Fruit fly (Drosophila melanogaster) whole organism, embryonic: Measurements from ENCODE around the gene RpL21.

Experiments used
- Abd-B ChIP-seq: fragments of 200-800 bp; sonication (Bioruptor generic); optimal IDR thresholded peaks from 2 replicates; lab custom pipeline; 2018; ENCODE audit warnings: missing biosample characterization, mild to moderate bottlenecking, missing genetic modification characterization, moderate library complexity
- Atf-2 ChIP-seq: fragments of 200-800 bp; sonication (Bioruptor generic); optimal IDR thresholded peaks from 2 replicates; lab custom pipeline; 2016; ENCODE audit warnings: missing biosample characterization, missing genetic modification characterization
- BEAF-32 ChIP-seq: fragments of 200-800 bp; sonication (Bioruptor generic); optimal IDR thresholded peaks from 3 replicates; lab custom pipeline; 2017; ENCODE audit warnings: missing biosample characterization, missing genetic modification characterization, mild to moderate bottlenecking, moderate library complexity, missing genetic modification reagents
- Bdp1 ChIP-seq: fragments of 200-800 bp; sonication (Bioruptor generic); optimal IDR thresholded peaks from 3 replicates; lab custom pipeline; 2016; ENCODE audit warnings: missing biosample characterization, missing genetic modification characterization
- CG1024 ChIP-seq: fragments of 200-800 bp; sonication (Bioruptor generic); IDR thresholded peaks from 2 replicates; pipeline ENCODE4 v1.3.6; 2022; ENCODE audit warnings: missing biosample characterization, missing genetic modification characterization
- CG12659 ChIP-seq: fragments of 200-800 bp; sonication (Bioruptor generic); optimal IDR thresholded peaks from 3 replicates; lab custom pipeline; 2017; ENCODE audit warnings: mild to moderate bottlenecking, missing biosample characterization, missing genetic modification reagents, missing genetic modification characterization
- CG15479 ChIP-seq: fragments of 200-800 bp; sonication (Bioruptor generic); optimal IDR thresholded peaks from 3 replicates; lab custom pipeline; 2019; ENCODE audit warnings: missing biosample characterization, mild to moderate bottlenecking, missing genetic modification characterization, moderate library complexity
- CG15514 ChIP-seq: fragments of 200-800 bp; sonication (Bioruptor generic); optimal IDR thresholded peaks from 3 replicates; lab custom pipeline; 2017; ENCODE audit warnings: missing biosample characterization, missing genetic modification characterization, mild to moderate bottlenecking, moderate library complexity, missing genetic modification reagents
- CG15696 ChIP-seq: fragments of 200-800 bp; sonication (Bioruptor generic); optimal IDR thresholded peaks from 2 replicates; lab custom pipeline; 2019; ENCODE audit warnings: missing biosample characterization, mild to moderate bottlenecking, missing genetic modification characterization, moderate library complexity
- CG1603 ChIP-seq: fragments of 200-800 bp; sonication (Bioruptor generic); optimal IDR thresholded peaks from 2 replicates; lab custom pipeline; 2019; ENCODE audit warnings: missing biosample characterization, mild to moderate bottlenecking, missing genetic modification characterization, moderate library complexity
- CG17802 ChIP-seq: fragments of 200-800 bp; sonication (Bioruptor generic); optimal IDR thresholded peaks from 2 replicates; lab custom pipeline; 2018; ENCODE audit warnings: missing biosample characterization, mild to moderate bottlenecking, missing genetic modification characterization, moderate library complexity
- CG17912 ChIP-seq: fragments of 200-800 bp; sonication (Bioruptor generic); optimal IDR thresholded peaks from 2 replicates; lab custom pipeline; 2018; ENCODE audit warnings: missing biosample characterization, mild to moderate bottlenecking, missing genetic modification characterization
- CG18011 ChIP-seq: fragments of 200-800 bp; sonication (Bioruptor generic); optimal IDR thresholded peaks from 2 replicates; lab custom pipeline; 2017; ENCODE audit warnings: missing biosample characterization, missing genetic modification characterization, mild to moderate bottlenecking, moderate library complexity, missing genotype
- CG31224 ChIP-seq: fragments of 200-800 bp; sonication (Bioruptor generic); IDR thresholded peaks from 2 replicates; pipeline ENCODE4 v1.3.6; 2022; ENCODE audit warnings: missing biosample characterization, missing genetic modification characterization
- CG34376 ChIP-seq: fragments of 200-800 bp; sonication (Bioruptor generic); optimal IDR thresholded peaks from 2 replicates; lab custom pipeline; 2018; ENCODE audit warnings: missing biosample characterization, mild to moderate bottlenecking, missing genetic modification characterization
- CG4617 ChIP-seq: fragments of 200-800 bp; sonication (Bioruptor generic); optimal IDR thresholded peaks from 3 replicates; lab custom pipeline; 2016; ENCODE audit warnings: missing biosample characterization, missing genetic modification characterization, borderline replicate concordance
- CG4730 ChIP-seq: fragments of 200-800 bp; sonication (Bioruptor generic); IDR thresholded peaks from 2 replicates; pipeline ENCODE4 v1.3.6; 2022; ENCODE audit warnings: missing biosample characterization, missing genetic modification characterization
- CG6683 ChIP-seq: fragments of 200-800 bp; sonication (Bioruptor generic); optimal IDR thresholded peaks from 2 replicates; lab custom pipeline; 2017; ENCODE audit warnings: missing biosample characterization, mild to moderate bottlenecking, missing genetic modification characterization, missing genetic modification reagents
- CG8290 ChIP-seq, 3 experiments: fragments of 200-800 bp; sonication (Bioruptor generic); optimal IDR thresholded peaks; 2 replicates each; lab custom pipeline; 2016 to 2019; ENCODE audit warnings: missing biosample characterization in 3 of 3, missing genetic modification characterization in 3 of 3, mild to moderate bottlenecking in 2 of 3, moderate library complexity in 1 of 3
- CG9932 ChIP-seq: fragments of 200-800 bp; sonication (Bioruptor generic); IDR thresholded peaks from 2 replicates; pipeline ENCODE4 v1.3.6; 2022; ENCODE audit warnings: missing biosample characterization, missing genetic modification characterization
- CkIIα-i1 ChIP-seq: fragments of 200-800 bp; sonication (Bioruptor generic); IDR thresholded peaks from 2 replicates; pipeline ENCODE4 v1.3.6; 2022; ENCODE audit warnings: missing biosample characterization, missing genetic modification characterization
- CoRest ChIP-seq: fragments of 200-800 bp; sonication (Bioruptor generic); optimal IDR thresholded peaks from 3 replicates; lab custom pipeline; 2018; ENCODE audit warnings: missing biosample characterization, mild to moderate bottlenecking, missing genetic modification characterization, moderate library complexity
- D19A ChIP-seq: fragments of 200-800 bp; optimal IDR thresholded peaks from 3 replicates; lab custom pipeline; 2019; ENCODE audit warnings: missing biosample characterization, mild to moderate bottlenecking, missing genetic modification characterization, moderate library complexity
- Dbx ChIP-seq: fragments of 200-800 bp; sonication (Bioruptor generic); IDR thresholded peaks from 3 replicates; pipeline ENCODE4 v1.3.6; 2022; ENCODE audit warnings: missing biosample characterization, missing genetic modification characterization
- Dfd ChIP-seq, 2 experiments: fragments of >200 bp; optimal IDR thresholded peaks; 2 replicates each; lab custom pipeline; 2017; ENCODE audit warnings: missing biosample characterization in 2 of 2, missing genetic modification characterization in 2 of 2
- Dip2 ChIP-seq: fragments of 200-800 bp; sonication (Bioruptor generic); IDR thresholded peaks from 2 replicates; pipeline ENCODE4 v1.3.6; 2022; ENCODE audit warnings: missing biosample characterization, missing genetic modification characterization
- Ets97D ChIP-seq: fragments of 200-800 bp; sonication (Bioruptor generic); optimal IDR thresholded peaks from 3 replicates; lab custom pipeline; 2016; ENCODE audit warnings: missing biosample characterization, missing genetic modification characterization
- HmgZ ChIP-seq: fragments of 200-800 bp; sonication (Bioruptor generic); optimal IDR thresholded peaks from 2 replicates; lab custom pipeline; 2018; ENCODE audit warnings: missing biosample characterization, mild to moderate bottlenecking, missing genetic modification characterization
- Hsf ChIP-seq: fragments of 200-800 bp; sonication (Bioruptor generic); optimal IDR thresholded peaks from 3 replicates; lab custom pipeline; 2016; ENCODE audit warnings: missing biosample characterization, missing genetic modification characterization
- Kr ChIP-seq: fragments of 200-800 bp; sonication (Bioruptor generic); optimal IDR thresholded peaks from 2 replicates; lab custom pipeline; 2017; ENCODE audit warnings: missing biosample characterization, mild to moderate bottlenecking, missing genetic modification characterization
- Pdp1 ChIP-seq, 2 experiments: fragments of 200-800 bp; sonication (Bioruptor generic); optimal IDR thresholded peaks; 3 replicates each; lab custom pipeline; 2016; ENCODE audit warnings: missing biosample characterization in 2 of 2, missing genetic modification characterization in 2 of 2, mild to moderate bottlenecking in 1 of 2, moderate library complexity in 1 of 2
- Sin3A ChIP-seq: fragments of >200 bp; optimal IDR thresholded peaks from 2 replicates; lab custom pipeline; 2018
- Vsx1 ChIP-seq: fragments of 200-800 bp; sonication (Bioruptor generic); optimal IDR thresholded peaks from 2 replicates; lab custom pipeline; 2017; ENCODE audit warnings: missing biosample characterization, mild to moderate bottlenecking, missing genetic modification characterization, missing genetic modification reagents
- abd-A ChIP-seq: fragments of 200-800 bp; sonication (Bioruptor generic); optimal IDR thresholded peaks from 3 replicates; lab custom pipeline; 2019; ENCODE audit warnings: missing biosample characterization, mild to moderate bottlenecking, missing genetic modification characterization, moderate library complexity
- caup ChIP-seq: fragments of 200-800 bp; sonication (Bioruptor generic); optimal IDR thresholded peaks from 3 replicates; lab custom pipeline; 2017; ENCODE audit warnings: missing biosample characterization, mild to moderate bottlenecking, missing genetic modification characterization, moderate library complexity; ENCODE audit not compliant: severe bottlenecking
- chif ChIP-seq, 2 experiments: fragments of 200-800 bp; sonication (Bioruptor generic); optimal IDR thresholded peaks; 3 replicates each; lab custom pipeline; 2016; ENCODE audit warnings: missing biosample characterization in 2 of 2, missing genetic modification characterization in 2 of 2
- chm ChIP-seq: fragments of 200-800 bp; sonication (Bioruptor generic); IDR thresholded peaks from 2 replicates; pipeline ENCODE4 v1.3.6; 2022; ENCODE audit warnings: missing biosample characterization, missing genetic modification characterization
- crol ChIP-seq: fragments of 200-800 bp; sonication (Bioruptor generic); IDR thresholded peaks from 2 replicates; pipeline ENCODE4 v1.3.6; 2022; ENCODE audit warnings: missing biosample characterization, missing genetic modification characterization
- crp ChIP-seq, 2 experiments: fragments of 200-800 bp; sonication (Bioruptor generic); optimal IDR thresholded peaks; 2 replicates in 1 of 2; 3 replicates in 1 of 2; lab custom pipeline; 2017; ENCODE audit warnings: missing biosample characterization in 2 of 2, missing genetic modification characterization in 2 of 2, mild to moderate bottlenecking in 1 of 2, moderate library complexity in 1 of 2
- dm ChIP-seq: fragments of 200-800 bp; sonication (Bioruptor generic); optimal IDR thresholded peaks from 3 replicates; lab custom pipeline; 2016; ENCODE audit warnings: missing biosample characterization, missing genetic modification characterization
- eve ChIP-seq, 2 experiments: fragments of >200 bp; optimal IDR thresholded peaks; 2 replicates each; lab custom pipeline; 2017; ENCODE audit warnings: missing biosample characterization in 2 of 2, missing genetic modification characterization in 2 of 2
- fd3F ChIP-seq: fragments of 200-800 bp; sonication (Bioruptor generic); optimal IDR thresholded peaks from 2 replicates; lab custom pipeline; 2018; ENCODE audit warnings: missing biosample characterization, mild to moderate bottlenecking, missing genetic modification characterization, moderate library complexity
- gcm2 ChIP-seq: fragments of 200-800 bp; sonication (Bioruptor generic); optimal IDR thresholded peaks from 2 replicates; lab custom pipeline; 2016; ENCODE audit warnings: missing biosample characterization, missing genetic modification characterization
- h ChIP-seq: fragments of >200 bp; optimal IDR thresholded peaks from 2 replicates; lab custom pipeline; 2017
- mam ChIP-seq: fragments of 200-800 bp; sonication (Bioruptor generic); optimal IDR thresholded peaks from 3 replicates; lab custom pipeline; 2016; ENCODE audit warnings: missing biosample characterization, missing genetic modification characterization
- pb ChIP-seq: fragments of 200-800 bp; sonication (Bioruptor generic); optimal IDR thresholded peaks from 3 replicates; lab custom pipeline; 2016; ENCODE audit warnings: missing biosample characterization, missing genetic modification characterization
- row ChIP-seq: fragments of 200-800 bp; sonication (Bioruptor generic); IDR thresholded peaks from 3 replicates; pipeline ENCODE4 v1.3.6; 2022; ENCODE audit warnings: missing biosample characterization, missing genetic modification characterization
- sens ChIP-seq: fragments of 200-800 bp; sonication (Bioruptor generic); peaks from one replicate; lab custom pipeline; 2016; ENCODE audit warnings: missing biosample characterization, missing genetic modification characterization
- so ChIP-seq: fragments of 200-800 bp; sonication (Bioruptor generic); IDR thresholded peaks from 3 replicates; pipeline ENCODE4 v1.3.6; 2022; ENCODE audit warnings: missing biosample characterization, missing genetic modification characterization
- ssp ChIP-seq: fragments of 200-800 bp; sonication (Bioruptor generic); IDR thresholded peaks from 2 replicates; pipeline ENCODE4 v1.3.6; 2022; ENCODE audit warnings: missing biosample characterization, missing genetic modification characterization
- trem ChIP-seq: fragments of 200-800 bp; optimal IDR thresholded peaks from 3 replicates; lab custom pipeline; 2019; ENCODE audit warnings: missing biosample characterization, mild to moderate bottlenecking, missing genetic modification characterization, moderate library complexity
- trh ChIP-seq: fragments of 200-800 bp; sonication (Bioruptor generic); optimal IDR thresholded peaks from 2 replicates; lab custom pipeline; 2016; ENCODE audit warnings: missing biosample characterization, missing genetic modification characterization

Gene RpL21

dm6 chr2L:22247455-22248058, at the start of gene RpL21 (continued):
- TF ChIP-seq caup (GFP tag; lab: Kevin White, UChicago) (no peak), CG15479 (GFP tag; lab: Kevin White, UChicago) (no peak), Kr (GFP tag; lab: Kevin White, UChicago) (no peak), HmgZ (tag; lab: Kevin White, UChicago) (no peak), row (peak; percentile 80), chm (no peak), D19A (tag; lab: Kevin White, UChicago) (no peak), dm (GFP tag; lab: Kevin White, UChicago) (peak; percentile 75), BEAF-32 (peak; percentile 24), so (GFP tag; lab: Robert Waterston, UW) (no peak), trem (peak; percentile 19), Hsf (GFP tag; lab: Kevin White, UChicago) (no peak), Abd-B (peak; percentile 65), mam (GFP tag; lab: Kevin White, UChicago) (no peak), CG17912 (GFP tag; lab: Kevin White, UChicago) (no peak), fd3F (no peak), Dip2 (GFP tag; lab: Robert Waterston, UW) (no peak), crol (no peak), CG12659 (GFP tag; lab: Kevin White, UChicago) (peak; percentile 19), CG15514 (GFP tag; lab: Kevin White, UChicago) (peak; percentile 6), CG34376 (GFP tag; lab: Kevin White, UChicago) (no peak), Pdp1 (GFP tag; optimal IDR thresholded peaks at IDR 0.05; lab: Kevin White, UChicago) (peak in 1 of 2 experiments; percentile 21), CG8290 (GFP tag; optimal IDR thresholded peaks at IDR 0.05; lab: Kevin White, UChicago) (peak; percentile 39), CG8290 (tag; optimal IDR thresholded peaks at IDR 0.05; lab: Kevin White, UChicago) (no peak), Dbx (GFP tag; lab: Robert Waterston, UW) (no peak), CG4617 (GFP tag; lab: Kevin White, UChicago) (peak; percentile 3), CG18011 (no peak), Dfd (GFP tag; optimal IDR thresholded peaks at IDR 0.05; lab: Kevin White, UChicago) (peak in 1 of 2 experiments; percentile 14), Ets97D (GFP tag; lab: Kevin White, UChicago) (peak; percentile 50), Atf-2 (no peak), ssp (peak; percentile 98), CG9932 (GFP tag; lab: Robert Waterston, UW) (no peak), CoRest (peak; percentile 18), CG6683 (no peak), crp (GFP tag; optimal IDR thresholded peaks at IDR 0.05; lab: Kevin White, UChicago) (no peak)

DNA sequence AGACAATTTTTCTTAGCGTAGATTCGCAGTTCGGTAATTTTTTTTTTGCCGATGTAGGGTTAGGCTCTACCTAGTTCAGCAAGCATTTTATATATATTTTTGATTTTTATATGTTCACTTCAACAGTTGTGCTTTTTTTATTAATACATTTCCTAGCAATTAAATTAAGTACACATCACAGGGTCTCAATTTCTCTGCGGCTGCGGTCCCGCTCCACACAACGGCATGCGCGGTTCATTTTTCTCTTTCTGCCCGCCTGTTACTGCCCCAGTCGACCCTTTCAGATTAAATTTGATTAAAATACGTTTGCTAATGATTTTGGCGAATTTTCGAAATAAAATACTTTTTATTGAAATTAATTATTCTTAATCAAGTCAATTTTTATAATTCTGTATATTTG, 45.1 kb upstream of the RpL21 start:
- TF ChIP-seq CkIIα-i1 (GFP tag; lab: Robert Waterston, UW) (no peak), Bdp1 (GFP tag; lab: Kevin White, UChicago) (no peak), CG31224 (GFP tag; lab: Robert Waterston, UW) (no peak), abd-A (tag; lab: Kevin White, UChicago) (no peak), CG4730 (no peak), CG1603 (tag; lab: Kevin White, UChicago) (peak; percentile 46), Vsx1 (GFP tag; lab: Kevin White, UChicago) (no peak), ssp (peak; percentile 77), gcm2 (GFP tag; lab: Kevin White, UChicago) (no peak), eve (GFP tag; optimal IDR thresholded peaks at IDR 0.05; lab: Kevin White, UChicago) (no peak), sens (GFP tag; lab: Kevin White, UChicago) (no peak), CG1024 (GFP tag; lab: Robert Waterston, UW) (peak; percentile 78; the same call in 1 of the 2 replicates), CG15696 (tag; lab: Kevin White, UChicago) (no peak), Sin3A (lab: Kevin White, UChicago) (no peak), chif (GFP tag; optimal IDR thresholded peaks at IDR 0.05; lab: Kevin White, UChicago) (no peak), pb (GFP tag; lab: Kevin White, UChicago) (no peak), trh (GFP tag; lab: Kevin White, UChicago) (no peak), h (lab: Kevin White, UChicago) (no peak), CG17802 (tag; lab: Kevin White, UChicago) (peak; percentile 98)
